Fruit fly (Drosophila melanogaster) whole organism, embryonic: ENCODE data around the gene CG16903.

Experiments
- CG12659 ChIP-seq: fragments of 200-800 bp; sonication (Bioruptor generic); optimal IDR thresholded peaks from 3 replicates; lab custom pipeline; 2017; ENCODE audit warnings: mild to moderate bottlenecking, missing biosample characterization, missing genetic modification reagents, missing genetic modification characterization
- CG12769 ChIP-seq: fragments of 200-800 bp; sonication (Bioruptor generic); optimal IDR thresholded peaks from 2 replicates; lab custom pipeline; 2019; ENCODE audit warnings: missing biosample characterization, mild to moderate bottlenecking, missing genetic modification characterization, moderate library complexity
- CG13624 ChIP-seq: fragments of 200-800 bp; sonication (Bioruptor generic); optimal IDR thresholded peaks from 2 replicates; lab custom pipeline; 2016; ENCODE audit warnings: missing biosample characterization, missing genetic modification characterization
- CG13894 ChIP-seq: fragments of 200-800 bp; sonication (Bioruptor generic); optimal IDR thresholded peaks from 3 replicates; lab custom pipeline; 2018; ENCODE audit warnings: missing biosample characterization, mild to moderate bottlenecking, missing genetic modification characterization, moderate library complexity
- CG14050 ChIP-seq: fragments of 200-800 bp; sonication (Bioruptor generic); IDR thresholded peaks from 3 replicates; pipeline ENCODE4 v1.3.6; 2022; ENCODE audit warnings: missing biosample characterization, missing genetic modification characterization
- CG14860 ChIP-seq: fragments of 200-800 bp; sonication (Bioruptor generic); IDR thresholded peaks from 3 replicates; pipeline ENCODE4 v1.3.6; 2022; ENCODE audit warnings: missing biosample characterization, missing genetic modification characterization; ENCODE audit not compliant: partially characterized antibody
- CG1529 ChIP-seq: fragments of 200-800 bp; sonication (Bioruptor generic); optimal IDR thresholded peaks from 3 replicates; lab custom pipeline; 2018; ENCODE audit warnings: missing biosample characterization, missing genetic modification characterization
- CG15479 ChIP-seq: fragments of 200-800 bp; sonication (Bioruptor generic); optimal IDR thresholded peaks from 3 replicates; lab custom pipeline; 2019; ENCODE audit warnings: missing biosample characterization, mild to moderate bottlenecking, missing genetic modification characterization, moderate library complexity
- CG17328 ChIP-seq: fragments of 200-800 bp; sonication (Bioruptor generic); IDR thresholded peaks from 2 replicates; pipeline ENCODE4 v1.3.6; 2022; ENCODE audit warnings: missing biosample characterization, missing genetic modification characterization
- CG17802 ChIP-seq: fragments of 200-800 bp; sonication (Bioruptor generic); optimal IDR thresholded peaks from 2 replicates; lab custom pipeline; 2018; ENCODE audit warnings: missing biosample characterization, mild to moderate bottlenecking, missing genetic modification characterization, moderate library complexity
- CG31224 ChIP-seq: fragments of 200-800 bp; sonication (Bioruptor generic); IDR thresholded peaks from 2 replicates; pipeline ENCODE4 v1.3.6; 2022; ENCODE audit warnings: missing biosample characterization, missing genetic modification characterization
- CG33557 ChIP-seq: fragments of 200-800 bp; sonication (Bioruptor generic); optimal IDR thresholded peaks from 2 replicates; lab custom pipeline; 2019; ENCODE audit warnings: missing biosample characterization, mild to moderate bottlenecking, missing genetic modification characterization, moderate library complexity
- CG4854 ChIP-seq: fragments of 200-800 bp; sonication (Bioruptor generic); optimal IDR thresholded peaks from 2 replicates; lab custom pipeline; 2016; ENCODE audit warnings: missing biosample characterization, missing genetic modification characterization, inconsistent platforms
- CG6654 ChIP-seq: fragments of 200-800 bp; sonication (Bioruptor generic); optimal IDR thresholded peaks from 2 replicates; lab custom pipeline; 2017; ENCODE audit warnings: missing biosample characterization, mild to moderate bottlenecking, missing genetic modification characterization
- CG8944 ChIP-seq: fragments of 200-800 bp; sonication (Bioruptor generic); optimal IDR thresholded peaks from 3 replicates; lab custom pipeline; 2016; ENCODE audit warnings: missing biosample characterization, missing genetic modification characterization
- CG9437 ChIP-seq: fragments of 200-800 bp; sonication (Bioruptor generic); optimal IDR thresholded peaks from 2 replicates; lab custom pipeline; 2018; ENCODE audit warnings: missing biosample characterization, mild to moderate bottlenecking, missing genetic modification characterization
- Dfd ChIP-seq, 2 experiments: fragments of >200 bp; optimal IDR thresholded peaks; 2 replicates each; lab custom pipeline; 2017; ENCODE audit warnings: missing biosample characterization in 2 of 2, missing genetic modification characterization in 2 of 2
- Drgx ChIP-seq: fragments of 200-800 bp; sonication (Bioruptor generic); IDR thresholded peaks from 2 replicates; pipeline ENCODE4 v1.3.6; 2022; ENCODE audit warnings: missing biosample characterization, missing genetic modification characterization
- ERR ChIP-seq: fragments of 200-800 bp; sonication (Bioruptor generic); optimal IDR thresholded peaks from 2 replicates; lab custom pipeline; 2016; ENCODE audit warnings: missing biosample characterization, missing genetic modification characterization
- Mrtf ChIP-seq: fragments of 200-800 bp; sonication (Bioruptor generic); IDR thresholded peaks from 3 replicates; pipeline ENCODE4 v1.3.6; 2022; ENCODE audit warnings: missing biosample characterization, missing genetic modification characterization
- NK7.1 ChIP-seq: fragments of 200-800 bp; sonication (Bioruptor generic); optimal IDR thresholded peaks from 3 replicates; lab custom pipeline; 2016; ENCODE audit warnings: missing biosample characterization, missing genetic modification characterization
- Oli ChIP-seq: fragments of 200-800 bp; sonication (Bioruptor generic); optimal IDR thresholded peaks from 2 replicates; lab custom pipeline; 2018; ENCODE audit warnings: missing biosample characterization, mild to moderate bottlenecking, missing genetic modification characterization, moderate library complexity
- Poxn ChIP-seq: fragments of 200-800 bp; sonication (Bioruptor generic); IDR thresholded peaks from 2 replicates; pipeline ENCODE4 v1.3.6; 2022; ENCODE audit warnings: missing biosample characterization, missing genetic modification characterization
- aop ChIP-seq: fragments of 200-800 bp; sonication (Bioruptor generic); IDR thresholded peaks from 2 replicates; pipeline ENCODE4 v1.3.6; 2022; ENCODE audit warnings: missing biosample characterization, missing genetic modification characterization
- bowl ChIP-seq: fragments of 200-800 bp; sonication (Bioruptor generic); IDR thresholded peaks from 2 replicates; pipeline ENCODE4 v1.3.6; 2022; ENCODE audit warnings: missing biosample characterization, missing genetic modification characterization
- caup ChIP-seq: fragments of 200-800 bp; sonication (Bioruptor generic); optimal IDR thresholded peaks from 3 replicates; lab custom pipeline; 2017; ENCODE audit warnings: missing biosample characterization, mild to moderate bottlenecking, missing genetic modification characterization, moderate library complexity; ENCODE audit not compliant: severe bottlenecking
- crol ChIP-seq: fragments of 200-800 bp; sonication (Bioruptor generic); IDR thresholded peaks from 2 replicates; pipeline ENCODE4 v1.3.6; 2022; ENCODE audit warnings: missing biosample characterization, missing genetic modification characterization
- eyg ChIP-seq: fragments of 200-800 bp; sonication (Bioruptor generic); optimal IDR thresholded peaks from 3 replicates; lab custom pipeline; 2016; ENCODE audit warnings: missing biosample characterization, missing genetic modification characterization
- fd96Cb ChIP-seq: fragments of 200-800 bp; sonication (Bioruptor generic); optimal IDR thresholded peaks from 2 replicates; lab custom pipeline; 2018; ENCODE audit warnings: missing biosample characterization, mild to moderate bottlenecking, missing genetic modification characterization, moderate library complexity
- gcm2 ChIP-seq: fragments of 200-800 bp; sonication (Bioruptor generic); optimal IDR thresholded peaks from 2 replicates; lab custom pipeline; 2016; ENCODE audit warnings: missing biosample characterization, missing genetic modification characterization
- gfzf ChIP-seq: fragments of 200-800 bp; sonication (Bioruptor generic); optimal IDR thresholded peaks from 2 replicates; lab custom pipeline; 2016; ENCODE audit warnings: missing biosample characterization, mild to moderate bottlenecking, missing genetic modification characterization, moderate library complexity
- grn ChIP-seq: fragments of 200-800 bp; sonication (Bioruptor generic); optimal IDR thresholded peaks from 3 replicates; lab custom pipeline; 2017; ENCODE audit warnings: missing biosample characterization, missing genetic modification characterization
- gt ChIP-seq: fragments of 200-800 bp; sonication (Bioruptor generic); IDR thresholded peaks from 2 replicates; pipeline ENCODE4 v1.3.6; 2022; ENCODE audit warnings: missing biosample characterization, missing genetic modification characterization
- kah ChIP-seq: fragments of 200-800 bp; sonication (Bioruptor generic); optimal IDR thresholded peaks from 2 replicates; lab custom pipeline; 2018; ENCODE audit warnings: missing biosample characterization, mild to moderate bottlenecking, missing genetic modification characterization
- kay ChIP-seq: fragments of 200-800 bp; sonication (Bioruptor generic); optimal IDR thresholded peaks from 2 replicates; lab custom pipeline; 2016; ENCODE audit warnings: missing biosample characterization, missing genetic modification characterization
- lilli ChIP-seq: fragments of 200-800 bp; sonication (Bioruptor generic); optimal IDR thresholded peaks from 3 replicates; lab custom pipeline; 2016; ENCODE audit warnings: missing biosample characterization, missing genetic modification characterization
- maf-S ChIP-seq: fragments of 200-800 bp; sonication (Bioruptor generic); optimal IDR thresholded peaks from 2 replicates; lab custom pipeline; 2016; ENCODE audit warnings: missing biosample characterization, missing genetic modification characterization
- pb ChIP-seq: fragments of 200-800 bp; sonication (Bioruptor generic); optimal IDR thresholded peaks from 3 replicates; lab custom pipeline; 2016; ENCODE audit warnings: missing biosample characterization, missing genetic modification characterization
- pho ChIP-seq: fragments of 200-800 bp; sonication (Bioruptor generic); optimal IDR thresholded peaks from 2 replicates; lab custom pipeline; 2016; ENCODE audit warnings: missing biosample characterization, missing genetic modification characterization
- phol ChIP-seq: fragments of 200-800 bp; sonication (Bioruptor generic); optimal IDR thresholded peaks from 3 replicates; lab custom pipeline; 2018; ENCODE audit warnings: missing biosample characterization, mild to moderate bottlenecking, missing genetic modification characterization, moderate library complexity
- psq ChIP-seq: fragments of 200-800 bp; sonication (Bioruptor generic); optimal IDR thresholded peaks from 2 replicates; lab custom pipeline; 2017; ENCODE audit warnings: missing biosample characterization, missing genetic modification characterization
- sens-2 ChIP-seq: fragments of 200-800 bp; sonication (Bioruptor generic); IDR thresholded peaks from 2 replicates; pipeline ENCODE4 v1.3.6; 2022; ENCODE audit warnings: missing biosample characterization, missing genetic modification characterization
- seq ChIP-seq: fragments of 200-800 bp; sonication (Bioruptor generic); IDR thresholded peaks from 2 replicates; pipeline ENCODE4 v1.3.6; 2022; ENCODE audit warnings: missing biosample characterization, missing genetic modification characterization
- sisA ChIP-seq: fragments of 200-800 bp; sonication (Bioruptor generic); IDR thresholded peaks from 2 replicates; pipeline ENCODE4 v1.3.6; 2022; ENCODE audit warnings: missing biosample characterization, missing genetic modification characterization
- slbo ChIP-seq: fragments of 200-800 bp; sonication (Bioruptor generic); IDR thresholded peaks from 2 replicates; pipeline ENCODE4 v1.3.6; 2022; ENCODE audit warnings: missing biosample characterization, missing genetic modification characterization
- sna ChIP-seq: fragments of 200-800 bp; sonication (Bioruptor generic); IDR thresholded peaks from 2 replicates; pipeline ENCODE4 v1.3.6; 2022; ENCODE audit warnings: missing biosample characterization, missing genetic modification characterization; ENCODE audit not compliant: partially characterized antibody
- so ChIP-seq: fragments of 200-800 bp; sonication (Bioruptor generic); IDR thresholded peaks from 3 replicates; pipeline ENCODE4 v1.3.6; 2022; ENCODE audit warnings: missing biosample characterization, missing genetic modification characterization
- tup ChIP-seq: fragments of 200-800 bp; sonication (Bioruptor generic); optimal IDR thresholded peaks from 2 replicates; lab custom pipeline; 2016; ENCODE audit warnings: missing biosample characterization, mild to moderate bottlenecking, missing genetic modification characterization, moderate library complexity
- zen2 ChIP-seq: fragments of 200-800 bp; sonication (Bioruptor generic); IDR thresholded peaks from 3 replicates; pipeline ENCODE4 v1.3.6; 2022; ENCODE audit warnings: missing biosample characterization, missing genetic modification characterization; ENCODE audit not compliant: partially characterized antibody

Gene CG16903

dm6 chrX:2050070-2050899, 29.9 kb downstream of the CG16903 start, which contains the start of gene moody (continued):
- 0 out of 2 replicates have a peak, but pooled peaks have one; percentile 17 for TF ChIP-seq sna (GFP tag; lab: Robert Waterston, UW)
- TF ChIP-seq Mrtf (GFP tag; lab: Robert Waterston, UW): peak; percentile 99
- TF ChIP-seq zen2 (GFP tag; lab: Robert Waterston, UW): 0 out of 3 replicates have a peak, but pooled peaks have one; percentile 43
- TF ChIP-seq pho (GFP tag; lab: Kevin White, UChicago): peak; percentile 98
- peak; percentile 93 for TF ChIP-seq Oli (tag; lab: Kevin White, UChicago)
- peak; percentile 97 for TF ChIP-seq CG13894 (tag; lab: Kevin White, UChicago)
- TF ChIP-seq Drgx (GFP tag; lab: Robert Waterston, UW): peak; percentile 99
- TF ChIP-seq bowl: peak; percentile 97
- TF ChIP-seq CG12769 (tag; lab: Kevin White, UChicago): peak; percentile 100
- peak; percentile 96 for TF ChIP-seq aop
- TF ChIP-seq phol: peak; percentile 83
- peak; percentile 89 for TF ChIP-seq psq
- TF ChIP-seq caup (GFP tag; lab: Kevin White, UChicago): peak; percentile 98
- peak; percentile 94 for TF ChIP-seq kay (GFP tag; lab: Kevin White, UChicago)
- peak; percentile 86 for TF ChIP-seq CG33557 (GFP tag; lab: Kevin White, UChicago)
- peak; percentile 100 for TF ChIP-seq grn (GFP tag; lab: Kevin White, UChicago)
- TF ChIP-seq gfzf (GFP tag; lab: Kevin White, UChicago): peak; percentile 24
- TF ChIP-seq maf-S: peak; percentile 97
- peak; percentile 79 for TF ChIP-seq CG9437 (GFP tag; lab: Kevin White, UChicago)
- peak; percentile 98 for TF ChIP-seq so (GFP tag; lab: Robert Waterston, UW)
- peak; percentile 98 for TF ChIP-seq CG12659 (GFP tag; lab: Kevin White, UChicago)
- TF ChIP-seq CG31224: peak; percentile 96
- TF ChIP-seq CG14050 (GFP tag; lab: Robert Waterston, UW): peak; percentile 98
- TF ChIP-seq gt (GFP tag; lab: Robert Waterston, UW): peak; percentile 94
- TF ChIP-seq sens-2 (GFP tag; lab: Robert Waterston, UW): peak; percentile 97
- TF ChIP-seq CG6654 (GFP tag; lab: Kevin White, UChicago): peak; percentile 87
- peak; percentile 92 for TF ChIP-seq CG4854 (GFP tag; lab: Kevin White, UChicago)
- TF ChIP-seq CG17328: peak; percentile 98
- peak; percentile 90 for TF ChIP-seq kah
- peak; percentile 95 for TF ChIP-seq tup (GFP tag; lab: Kevin White, UChicago)
- TF ChIP-seq CG14860 (GFP tag; lab: Robert Waterston, UW): 0 out of 3 replicates have a peak, but pooled peaks have one; percentile 33
- peak; percentile 85 for TF ChIP-seq CG17802 (tag; lab: Kevin White, UChicago)
- TF ChIP-seq fd96Cb: peak; percentile 91
- peak; percentile 97 for TF ChIP-seq ERR
- TF ChIP-seq gcm2 (GFP tag; lab: Kevin White, UChicago): peak; percentile 91
- peak; percentile 97 for TF ChIP-seq pb (GFP tag; lab: Kevin White, UChicago)
- TF ChIP-seq eyg: peak; percentile 96
- TF ChIP-seq seq: peak; percentile 96
- TF ChIP-seq CG15479 (GFP tag; lab: Kevin White, UChicago): peak; percentile 68
- TF ChIP-seq Poxn: peak; percentile 93
- TF ChIP-seq crol (GFP tag; lab: Robert Waterston, UW): peak; percentile 96
- peak; percentile 96 for TF ChIP-seq NK7.1 (GFP tag; lab: Kevin White, UChicago)
- peak; percentile 98 for TF ChIP-seq CG8944 (GFP tag; lab: Kevin White, UChicago)
- peak; percentile 93 for TF ChIP-seq CG1529 (GFP tag; lab: Kevin White, UChicago)
- TF ChIP-seq Dfd (GFP tag; optimal IDR thresholded peaks at IDR 0.05; lab: Kevin White, UChicago): no peak
- peak; percentile 98 for TF ChIP-seq CG13624 (GFP tag; lab: Kevin White, UChicago)
- TF ChIP-seq slbo: peak; percentile 100
- peak; percentile 99 for TF ChIP-seq lilli (GFP tag; lab: Kevin White, UChicago)
- peak; percentile 98 for TF ChIP-seq sisA (GFP tag; lab: Robert Waterston, UW)
